Worm (Caenorhabditis elegans): ENCODE results near the gene C15H9.5.

DNA sequence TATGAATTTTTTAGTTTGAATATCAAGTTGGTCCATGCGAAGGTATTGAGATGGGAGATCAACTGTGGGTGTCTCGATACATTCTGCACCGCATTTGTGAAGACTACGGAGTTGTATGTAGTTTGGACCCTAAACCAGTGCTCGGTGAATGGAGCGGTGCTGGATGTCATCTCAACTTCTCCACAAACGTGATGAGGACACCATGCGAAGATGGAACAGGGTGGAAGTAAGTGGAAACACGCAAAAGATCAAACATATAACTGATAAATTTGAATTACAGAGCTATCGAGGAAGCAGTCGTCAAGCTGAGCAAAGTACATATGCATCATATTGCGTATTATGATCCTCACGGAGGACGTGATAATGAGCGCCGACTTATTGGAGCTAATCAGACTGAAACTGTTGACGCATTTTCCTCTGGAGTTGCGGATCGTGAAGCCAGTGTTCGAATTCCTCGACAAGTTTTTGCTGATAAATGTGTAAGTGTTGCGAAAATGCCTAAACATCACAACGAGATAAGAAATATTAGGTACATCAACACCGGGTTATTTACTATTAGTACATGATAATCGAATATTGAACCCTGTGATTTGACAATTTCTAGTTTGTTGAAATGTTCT is 33.8 kb upstream of the C15H9.5 start:
- TF ChIP-seq blmp-1 (tag; optimal IDR thresholded peaks at IDR 0.05) = no peak
- no peak for TF ChIP-seq nhr-12 (tag; optimal IDR thresholded peaks at IDR 0.05)
- TF ChIP-seq ces-1 (GFP tag; optimal IDR thresholded peaks at IDR 0.05) = no peak
- TF ChIP-seq elt-3 (tag; optimal IDR thresholded peaks at IDR 0.05) = no peak
- TF ChIP-seq drap-1 (GFP tag; optimal IDR thresholded peaks at IDR 0.05) = no peak
- no peak for TF ChIP-seq sptf-1 (tag; optimal IDR thresholded peaks at IDR 0.05)
- TF ChIP-seq nhr-76 (tag; optimal IDR thresholded peaks at IDR 0.05) = no peak
- TF ChIP-seq mep-1 (tag; optimal IDR thresholded peaks at IDR 0.05) = no peak
- no peak for TF ChIP-seq lin-13 (tag; optimal IDR thresholded peaks at IDR 0.05)
- TF ChIP-seq ztf-11 (tag; optimal IDR thresholded peaks at IDR 0.05) = no peak
- TF ChIP-seq nhr-237 (tag; optimal IDR thresholded peaks at IDR 0.05) = no peak
- no peak for TF ChIP-seq pha-4 (tag; optimal IDR thresholded peaks at IDR 0.05)
- no peak for TF ChIP-seq mls-2 (tag; optimal IDR thresholded peaks at IDR 0.05)

Measured in whole organism, mixed stage, embryonic.